Worm (Caenorhabditis elegans): Measurements from ENCODE around the gene C38C3.4.

Gene C38C3.4

ce11 chrV:1476841-1477240 lies 5.0 kb upstream of the C38C3.4 start:
- TF ChIP-seq C34F6.9 (tag; optimal IDR thresholded peaks at IDR 0.05) (no peak), sem-4 (tag; optimal IDR thresholded peaks at IDR 0.05) (no peak)

- TF ChIP-seq ztf-11 (tag; optimal IDR thresholded peaks at IDR 0.05) (no peak), nhr-129 (tag; optimal IDR thresholded peaks at IDR 0.05) (peak; percentile 58), F13H6.1 (tag; optimal IDR thresholded peaks at IDR 0.05) (peak; percentile 58), snpc-4 (tag; optimal IDR thresholded peaks at IDR 0.05) (no peak), C34F6.9 (tag; optimal IDR thresholded peaks at IDR 0.05) (no peak), zag-1 (tag; optimal IDR thresholded peaks at IDR 0.05) (no peak), sma-9 (GFP tag; optimal IDR thresholded peaks at IDR 0.05) (peak; percentile 6), sma-9 (tag; optimal IDR thresholded peaks at IDR 0.05) (no peak), sma-3 (GFP tag; optimal IDR thresholded peaks at IDR 0.05) (no peak)
These were observed 1.0 kb upstream of the C38C3.4 start for ce11 chrV:1480841-1481240.

ce11 chrV:1486031-1486430 lies 4.2 kb downstream of the C38C3.4 start:
- no peak for TF ChIP-seq snpc-4 (tag; optimal IDR thresholded peaks at IDR 0.05)
- TF ChIP-seq sma-9 (GFP tag; optimal IDR thresholded peaks at IDR 0.05): peak; percentile 28
- no peak for TF ChIP-seq sma-9 (tag; optimal IDR thresholded peaks at IDR 0.05)
- no peak for TF ChIP-seq R02D3.7 (tag; optimal IDR thresholded peaks at IDR 0.05)
- TF ChIP-seq nhr-11 (tag; optimal IDR thresholded peaks at IDR 0.05): no peak
- TF ChIP-seq Y55F3AM.14 (GFP tag; optimal IDR thresholded peaks at IDR 0.05): no peak
- no peak for TF ChIP-seq nhr-21 (tag; optimal IDR thresholded peaks at IDR 0.05)
- TF ChIP-seq alr-1 (tag; optimal IDR thresholded peaks at IDR 0.05): no peak

DNA sequence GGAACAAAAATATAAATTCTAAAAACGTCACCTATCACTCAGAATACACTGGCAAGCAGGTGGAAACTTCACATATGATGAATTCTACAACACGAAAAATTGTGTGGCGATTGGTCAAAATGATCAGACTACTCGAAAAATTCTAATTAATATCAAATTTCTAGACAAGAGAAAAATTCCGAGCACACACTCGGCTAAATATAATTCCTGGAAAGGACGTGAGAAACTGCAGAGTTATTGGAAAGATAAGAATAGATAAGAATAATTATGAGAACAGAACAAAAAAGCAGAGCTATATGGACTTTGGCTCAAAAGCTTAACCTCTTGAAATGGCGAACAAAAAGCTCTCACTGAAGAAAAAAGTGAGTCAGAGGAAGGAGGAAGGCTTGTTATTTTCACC lies 5.4 kb downstream of the C38C3.4 start:
- TF ChIP-seq Y55F3AM.14 (GFP tag; optimal IDR thresholded peaks at IDR 0.05) (no peak), elt-1 (tag; optimal IDR thresholded peaks at IDR 0.05) (no peak), mbf-1 (tag; optimal IDR thresholded peaks at IDR 0.05) (no peak), gmeb-1 (tag; optimal IDR thresholded peaks at IDR 0.05) (no peak), skn-1 (tag; optimal IDR thresholded peaks at IDR 0.05) (no peak), fos-1 (tag; optimal IDR thresholded peaks at IDR 0.05) (no peak), lin-11 (tag; optimal IDR thresholded peaks at IDR 0.05) (no peak), ztf-4 (tag; optimal IDR thresholded peaks at IDR 0.05) (no peak), aly-2 (tag; optimal IDR thresholded peaks at IDR 0.05) (no peak)

DNA sequence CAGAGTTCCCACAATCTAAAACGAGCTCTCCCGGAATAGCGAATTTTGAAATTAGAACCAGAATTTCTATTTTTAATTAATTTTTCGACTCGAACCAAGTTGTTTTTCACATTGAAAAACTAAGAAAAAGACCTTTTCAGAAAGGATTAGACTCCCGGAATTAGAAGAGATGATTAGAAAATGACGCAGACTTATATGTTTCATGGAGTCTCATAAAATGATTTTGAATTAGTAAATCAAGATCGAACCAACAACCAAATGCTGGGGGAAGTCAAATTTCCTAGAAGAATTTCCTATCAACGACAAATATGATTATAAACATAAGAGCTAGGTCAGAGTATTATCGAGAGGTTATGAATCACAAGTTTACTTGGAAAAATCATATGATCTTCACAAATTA lies 6.8 kb downstream of the C38C3.4 start:
- peak; percentile 14 for TF ChIP-seq C34F6.9 (tag; optimal IDR thresholded peaks at IDR 0.05)
- no peak for TF ChIP-seq gmeb-1 (tag; optimal IDR thresholded peaks at IDR 0.05)

DNA sequence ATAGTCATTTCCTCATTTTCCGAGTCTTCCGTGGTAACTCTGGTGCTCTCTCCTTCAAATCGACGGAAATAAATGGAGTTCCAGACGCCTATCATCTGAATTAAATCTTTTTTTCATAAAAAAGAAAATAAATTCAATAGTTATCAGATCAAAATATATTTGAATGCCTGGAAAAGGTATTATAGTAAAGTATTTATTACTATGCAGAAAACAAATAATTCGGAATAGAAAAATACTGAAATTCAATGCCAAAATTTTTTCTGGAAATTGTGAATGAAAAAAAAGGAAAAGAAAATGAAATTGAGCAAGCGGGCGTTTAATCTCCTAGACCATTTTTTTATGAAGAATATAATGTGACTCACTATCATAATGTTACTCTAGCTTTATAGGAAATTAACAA lies 9.7 kb downstream of the C38C3.4 start, which contains the start of gene C38C3.6:
Gene C38C3.6, minus strand, starts transcription at position 101 of the 400 bp plus-strand sequence.
- no peak for TF ChIP-seq sma-3 (GFP tag; optimal IDR thresholded peaks at IDR 0.05)

DNA sequence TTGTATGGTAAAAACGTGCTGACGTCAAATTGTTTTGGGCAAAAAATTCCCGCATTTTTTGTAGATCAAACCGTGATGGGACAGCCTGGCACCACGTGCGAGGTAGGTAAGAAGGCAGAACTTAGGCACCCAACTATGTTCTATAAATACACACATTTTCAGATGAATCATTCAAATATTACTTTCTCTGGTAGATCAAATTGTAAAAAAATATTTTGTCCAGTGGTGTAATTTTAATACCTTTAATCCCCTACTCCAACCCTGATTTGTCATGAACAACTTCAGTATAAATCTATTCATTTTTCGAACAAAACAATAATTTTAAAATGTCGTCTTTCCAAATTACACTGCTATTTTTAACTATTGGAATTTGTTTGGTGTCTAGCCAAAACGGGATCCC lies 12.6 kb downstream of the C38C3.4 start, which contains the start of gene spig-7:
Gene spig-7, plus strand, starts transcription at position 301 of the 400 bp plus-strand sequence.
- TF ChIP-seq egl-27 (tag; optimal IDR thresholded peaks at IDR 0.05) (no peak), nhr-21 (tag; optimal IDR thresholded peaks at IDR 0.05) (no peak), sem-4 (tag; optimal IDR thresholded peaks at IDR 0.05) (no peak), nhr-77 (tag; optimal IDR thresholded peaks at IDR 0.05) (no peak), lin-13 (GFP tag; optimal IDR thresholded peaks at IDR 0.05) (no peak), peb-1 (tag; optimal IDR thresholded peaks at IDR 0.05) (no peak)

ce11 chrV:1495334-1495733 lies 13.5 kb downstream of the C38C3.4 start, which contains the start of gene C38C3.3:
TSS of gene C38C3.3 (plus strand) at chrV:1495634.
- TF ChIP-seq nhr-23 (tag; optimal IDR thresholded peaks at IDR 0.05) (no peak), zag-1 (tag; optimal IDR thresholded peaks at IDR 0.05) (no peak), gmeb-1 (tag; optimal IDR thresholded peaks at IDR 0.05) (no peak), lin-13 (GFP tag; optimal IDR thresholded peaks at IDR 0.05) (no peak), C34F6.9 (tag; optimal IDR thresholded peaks at IDR 0.05) (no peak), nhr-21 (tag; optimal IDR thresholded peaks at IDR 0.05) (no peak)
